Worm (Caenorhabditis elegans) whole organism, midembryonic: ENCODE data around the gene clec-10.
A peak's percentile ranks its signal among the peaks of the same experiment; 100 is the strongest.

ENCODE experiments used
- T22C8.4 ChIP-seq: fragments of 200-800 bp; sonication (Bioruptor generic); IDR thresholded peaks from 2 replicates; pipeline ENCODE4 v1.3.6; 2022; ENCODE audit warnings: missing genetic modification characterization, missing compliant biosample characterization
- cog-1 ChIP-seq: sonication (generic microtip); optimal IDR thresholded peaks from 2 replicates; lab custom pipeline; 2016; ENCODE audit warnings: missing genetic modification characterization, missing compliant biosample characterization
- flt-1 ChIP-seq: fragments of 200-800 bp; sonication (Bioruptor generic); IDR thresholded peaks from 2 replicates; pipeline ENCODE4 v1.3.6; 2022; ENCODE audit warnings: missing genetic modification characterization, missing compliant biosample characterization
- klf-2 ChIP-seq: fragments of 200-800 bp; sonication (Bioruptor generic); conservative IDR thresholded peaks from 2 replicates; pipeline ENCODE4 v1.3.6; 2022; ENCODE audit warnings: missing genetic modification reagents, missing genetic modification characterization, missing compliant biosample characterization
- med-1 ChIP-seq: sonication (generic microtip); optimal IDR thresholded peaks from 2 replicates; lab custom pipeline; 2017; ENCODE audit warnings: missing genetic modification characterization, mild to moderate bottlenecking, missing compliant biosample characterization, antibody characterized with exemption, missing genetic modification reagents; ENCODE audit not compliant: insufficient read depth
- ref-1 ChIP-seq: fragments of 200-800 bp; sonication (Bioruptor generic); conservative IDR thresholded peaks from 2 replicates; pipeline ENCODE4 v1.3.6; 2022; ENCODE audit warnings: missing genetic modification reagents, missing genetic modification characterization, missing compliant biosample characterization
- tab-1 ChIP-seq: fragments of 200-800 bp; sonication (Bioruptor generic); IDR thresholded peaks from 2 replicates; pipeline ENCODE4 v1.3.6; 2022; ENCODE audit warnings: missing genetic modification characterization, missing compliant biosample characterization
- ztf-23 ChIP-seq: fragments of 200-800 bp; sonication (Bioruptor generic); IDR thresholded peaks from 2 replicates; pipeline ENCODE4 v1.3.6; 2022; ENCODE audit warnings: missing genetic modification reagents, missing genetic modification characterization, missing compliant biosample characterization
- ztf-29 ChIP-seq: fragments of 200-800 bp; sonication (Bioruptor generic); IDR thresholded peaks from 2 replicates; pipeline ENCODE4 v1.3.6; 2022; ENCODE audit warnings: missing genetic modification reagents, missing genetic modification characterization, missing compliant biosample characterization

The clec-10 gene

DNA sequence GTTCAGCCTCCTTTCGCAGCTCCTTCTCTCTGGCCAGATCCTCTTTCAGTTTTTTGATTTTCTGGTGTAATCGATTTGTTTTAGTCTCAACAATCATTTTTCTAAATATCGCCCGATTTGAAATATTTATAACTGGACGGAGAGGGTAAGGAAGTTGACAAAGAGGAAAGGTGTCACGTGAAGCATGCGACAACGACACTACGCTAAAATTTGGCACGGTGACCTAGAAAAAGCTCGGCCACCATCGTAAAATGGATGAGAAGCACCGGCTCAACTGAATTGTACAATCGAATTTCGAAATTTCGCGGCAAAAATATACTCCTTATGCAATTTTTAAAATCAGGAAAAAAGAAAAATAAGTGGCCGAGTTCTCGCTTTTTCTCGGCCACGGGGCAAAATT, 17.2 kb upstream of the clec-10 start, which contains the start of gene C03H5.5:
TSS of gene C03H5.5 (minus strand) at position 101 of the 400 bp plus-strand sequence.
- TF ChIP-seq ztf-23 (GFP tag; lab: Robert Waterston, UW) = no peak
- TF ChIP-seq ref-1 (GFP tag; lab: Robert Waterston, UW) = no peak
- no peak for TF ChIP-seq ztf-29 (GFP tag; lab: Robert Waterston, UW)
- no peak for TF ChIP-seq med-1 (GFP tag; lab: Kevin White, UChicago)
- TF ChIP-seq tab-1 (GFP tag; lab: Robert Waterston, UW) = no peak
- no peak for TF ChIP-seq T22C8.4 (GFP tag; lab: Robert Waterston, UW)

- TF ChIP-seq ref-1 (GFP tag; lab: Robert Waterston, UW) = no peak
- no peak for TF ChIP-seq ztf-29 (GFP tag; lab: Robert Waterston, UW)
- no peak for TF ChIP-seq tab-1 (GFP tag; lab: Robert Waterston, UW)
- TF ChIP-seq klf-2 (GFP tag; lab: Robert Waterston, UW) = no peak
- TF ChIP-seq ztf-23 (GFP tag; lab: Robert Waterston, UW) = no peak
- no peak for TF ChIP-seq T22C8.4 (GFP tag; lab: Robert Waterston, UW)
- TF ChIP-seq flt-1 (GFP tag; lab: Robert Waterston, UW) = no peak
- no peak for TF ChIP-seq med-1 (GFP tag; lab: Kevin White, UChicago)
- no peak for TF ChIP-seq cog-1 (tag; lab: Kevin White, UChicago)
Observed at ce11 chrII:385957-386356, 16.5 kb upstream of the clec-10 start, which contains the start of gene C03H5.3. C03H5.3 (plus strand) TSS chrII:386088.

- TF ChIP-seq med-1 (GFP tag; lab: Kevin White, UChicago) (no peak), flt-1 (GFP tag; lab: Robert Waterston, UW) (no peak), klf-2 (GFP tag; lab: Robert Waterston, UW) (no peak), tab-1 (GFP tag; lab: Robert Waterston, UW) (no peak), ref-1 (GFP tag; lab: Robert Waterston, UW) (no peak), cog-1 (tag; lab: Kevin White, UChicago) (no peak), T22C8.4 (GFP tag; lab: Robert Waterston, UW) (no peak), ztf-29 (GFP tag; lab: Robert Waterston, UW) (no peak), ztf-23 (GFP tag; lab: Robert Waterston, UW) (no peak)
Observed at ce11 chrII:387844-388355, 14.6 kb upstream of the clec-10 start.

DNA sequence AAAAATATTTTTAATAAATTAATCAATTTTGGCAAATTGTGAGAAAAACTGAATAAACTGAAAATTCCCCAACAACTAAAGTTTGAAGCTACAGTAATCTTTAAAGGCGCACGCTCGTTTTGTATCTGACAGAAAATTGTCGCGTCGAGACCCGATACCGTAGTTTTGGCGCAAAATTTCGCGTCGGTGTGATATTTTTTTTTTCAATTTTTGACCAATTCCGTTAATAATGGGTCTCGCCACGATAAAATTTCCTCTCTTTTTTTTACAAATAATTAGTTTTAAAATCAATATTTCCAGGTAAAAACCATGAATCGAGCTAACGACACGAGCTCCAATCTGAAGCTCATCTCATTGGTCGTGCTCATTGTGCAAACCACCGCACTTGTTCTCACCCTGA, 13.9 kb upstream of the clec-10 start, which contains the start of gene nstp-4:
TSS of gene nstp-4 (plus strand) at position 301 of the 400 bp plus-strand sequence.
- TF ChIP-seq T22C8.4 (GFP tag; lab: Robert Waterston, UW) (no peak), ztf-23 (GFP tag; lab: Robert Waterston, UW) (no peak), flt-1 (GFP tag; lab: Robert Waterston, UW) (no peak), ztf-29 (GFP tag; lab: Robert Waterston, UW) (no peak), klf-2 (GFP tag; lab: Robert Waterston, UW) (no peak), ref-1 (GFP tag; lab: Robert Waterston, UW) (no peak), med-1 (GFP tag; lab: Kevin White, UChicago) (no peak), tab-1 (GFP tag; lab: Robert Waterston, UW) (no peak), cog-1 (tag; lab: Kevin White, UChicago) (no peak)

DNA sequence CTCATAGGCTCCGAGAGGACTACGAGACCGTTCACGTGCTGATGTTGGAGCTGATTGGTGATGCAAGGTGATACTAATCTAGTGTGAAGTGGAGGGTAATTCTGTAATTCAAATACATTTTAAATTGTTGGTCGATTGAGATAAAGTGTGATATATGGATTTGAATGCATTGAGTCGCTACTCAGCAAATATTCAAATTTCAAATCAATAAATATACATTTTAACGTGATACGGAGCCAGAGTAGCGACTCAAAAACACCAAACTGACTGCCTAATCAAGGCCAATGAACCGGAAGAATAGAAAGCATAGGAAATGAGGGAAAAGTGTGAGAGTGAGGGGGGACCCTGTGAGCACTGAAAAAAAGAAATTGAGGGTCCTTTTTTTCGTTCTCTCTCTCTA, 3.2 kb upstream of the clec-10 start, which contains the start of gene C03H5.6:
TSS of gene C03H5.6 (minus strand) at position 101 of the 400 bp plus-strand sequence.
- TF ChIP-seq klf-2 (GFP tag; lab: Robert Waterston, UW) (no peak), tab-1 (GFP tag; lab: Robert Waterston, UW) (no peak), cog-1 (tag; lab: Kevin White, UChicago) (no peak), med-1 (GFP tag; lab: Kevin White, UChicago) (no peak), ztf-23 (GFP tag; lab: Robert Waterston, UW) (no peak), ref-1 (GFP tag; lab: Robert Waterston, UW) (no peak), ztf-29 (GFP tag; lab: Robert Waterston, UW) (no peak), T22C8.4 (GFP tag; lab: Robert Waterston, UW) (no peak), flt-1 (GFP tag; lab: Robert Waterston, UW) (no peak)

DNA sequence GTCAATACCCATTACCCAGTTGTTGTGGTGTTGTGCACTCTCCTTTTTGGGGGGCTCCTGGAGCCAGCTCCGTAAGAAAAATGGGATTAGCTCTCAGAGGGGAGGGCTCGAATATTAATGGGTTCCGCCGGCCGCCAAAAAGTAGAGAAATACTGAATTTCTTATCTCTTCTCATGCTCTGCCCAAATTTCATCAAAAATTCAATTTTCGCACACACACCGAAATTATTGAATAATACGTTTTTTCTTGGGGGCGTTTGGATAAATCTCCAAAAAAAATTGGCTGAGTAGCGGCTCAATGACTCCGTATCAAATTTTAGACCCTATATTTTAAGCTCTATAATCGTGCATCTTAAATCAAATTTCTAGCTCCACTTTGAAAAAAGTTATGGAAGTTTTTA, 2.3 kb upstream of the clec-10 start:
- TF ChIP-seq T22C8.4 (GFP tag; lab: Robert Waterston, UW) (no peak), ztf-29 (GFP tag; lab: Robert Waterston, UW) (no peak), ref-1 (GFP tag; lab: Robert Waterston, UW) (no peak), tab-1 (GFP tag; lab: Robert Waterston, UW) (no peak), cog-1 (tag; lab: Kevin White, UChicago) (no peak), klf-2 (GFP tag; lab: Robert Waterston, UW) (no peak), flt-1 (GFP tag; lab: Robert Waterston, UW) (no peak), med-1 (GFP tag; lab: Kevin White, UChicago) (no peak), ztf-23 (GFP tag; lab: Robert Waterston, UW) (no peak)

ce11 chrII:401211-401610, 1.3 kb upstream of the clec-10 start:
- TF ChIP-seq T22C8.4 (GFP tag; lab: Robert Waterston, UW) = no peak
- TF ChIP-seq med-1 (GFP tag; lab: Kevin White, UChicago) = no peak
- no peak for TF ChIP-seq tab-1 (GFP tag; lab: Robert Waterston, UW)
- TF ChIP-seq ztf-29 (GFP tag; lab: Robert Waterston, UW) = no peak
- no peak for TF ChIP-seq ztf-23 (GFP tag; lab: Robert Waterston, UW)
- TF ChIP-seq flt-1 (GFP tag; lab: Robert Waterston, UW) = no peak
- TF ChIP-seq cog-1 (tag; lab: Kevin White, UChicago) = no peak
- TF ChIP-seq klf-2 (GFP tag; lab: Robert Waterston, UW) = no peak
- TF ChIP-seq ref-1 (GFP tag; lab: Robert Waterston, UW) = no peak

DNA sequence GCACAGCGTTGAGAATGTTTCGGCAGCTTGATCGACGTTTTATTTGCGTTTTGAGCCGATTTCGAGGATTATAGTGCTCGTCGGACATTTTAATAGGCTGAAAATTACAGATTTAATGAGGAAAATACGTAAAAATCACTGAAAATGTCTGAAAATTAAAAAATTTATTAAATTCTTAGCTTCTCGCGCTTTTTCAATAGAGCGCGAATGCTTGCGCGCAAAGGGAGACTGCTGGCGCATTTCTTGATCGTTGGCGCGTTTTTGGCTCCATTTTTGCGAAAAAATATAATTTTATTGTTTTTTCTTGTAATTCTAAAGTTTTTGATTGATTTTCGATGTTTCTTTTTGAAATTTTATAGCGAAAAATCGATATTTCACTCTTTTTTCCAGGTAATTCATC, 8.4 kb downstream of the clec-10 start, which contains the start of the genes dnsn-1 and C24H12.4:
TSS of gene dnsn-1 (minus strand) at position 101 of the 400 bp plus-strand sequence.
TSS of gene C24H12.4 (plus strand) at position 391 of the 400 bp plus-strand sequence.
- TF ChIP-seq ztf-23 (GFP tag; lab: Robert Waterston, UW) (no peak), cog-1 (tag; lab: Kevin White, UChicago) (peak; percentile 62), ref-1 (GFP tag; lab: Robert Waterston, UW) (no peak), T22C8.4 (GFP tag; lab: Robert Waterston, UW) (no peak), ztf-29 (GFP tag; lab: Robert Waterston, UW) (no peak), flt-1 (GFP tag; lab: Robert Waterston, UW) (no peak), med-1 (GFP tag; lab: Kevin White, UChicago) (no peak), klf-2 (GFP tag; lab: Robert Waterston, UW) (no peak)
